Fruit fly (Drosophila melanogaster) whole organism, embryonic: ENCODE measurements around the gene CG8419.

Experiments
- Atf6 ChIP-seq: fragments of 200-800 bp; sonication (Bioruptor generic); IDR thresholded peaks from 2 replicates; pipeline ENCODE4 v1.3.6; 2022; ENCODE audit warnings: missing biosample characterization, missing genetic modification characterization
- B-H1 ChIP-seq: fragments of 200-800 bp; sonication (Bioruptor generic); IDR thresholded peaks from 3 replicates; pipeline ENCODE4 v1.3.6; 2022; ENCODE audit warnings: missing biosample characterization, missing genetic modification characterization
- Bdp1 ChIP-seq: fragments of 200-800 bp; sonication (Bioruptor generic); optimal IDR thresholded peaks from 3 replicates; lab custom pipeline; 2016; ENCODE audit warnings: missing biosample characterization, missing genetic modification characterization
- BtbVII ChIP-seq: fragments of 200-800 bp; sonication (Bioruptor generic); optimal IDR thresholded peaks from 3 replicates; lab custom pipeline; 2017; ENCODE audit warnings: missing biosample characterization, mild to moderate bottlenecking, missing genetic modification characterization
- CG10274 ChIP-seq: fragments of 200-800 bp; sonication (Bioruptor generic); optimal IDR thresholded peaks from 3 replicates; lab custom pipeline; 2017; ENCODE audit warnings: missing biosample characterization, mild to moderate bottlenecking, missing genetic modification characterization
- CG10543 ChIP-seq: fragments of 200-800 bp; sonication (Bioruptor generic); optimal IDR thresholded peaks from 3 replicates; lab custom pipeline; 2017; ENCODE audit warnings: missing biosample characterization, mild to moderate bottlenecking, missing genetic modification characterization, moderate library complexity
- CG14050 ChIP-seq: fragments of 200-800 bp; sonication (Bioruptor generic); IDR thresholded peaks from 3 replicates; pipeline ENCODE4 v1.3.6; 2022; ENCODE audit warnings: missing biosample characterization, missing genetic modification characterization
- CG14667 ChIP-seq: fragments of 200-800 bp; sonication (Bioruptor generic); IDR thresholded peaks from 2 replicates; pipeline ENCODE4 v1.3.6; 2022; ENCODE audit warnings: missing biosample characterization, missing genetic modification characterization
- CG15479 ChIP-seq: fragments of 200-800 bp; sonication (Bioruptor generic); optimal IDR thresholded peaks from 3 replicates; lab custom pipeline; 2019; ENCODE audit warnings: missing biosample characterization, mild to moderate bottlenecking, missing genetic modification characterization, moderate library complexity
- CG17328 ChIP-seq: fragments of 200-800 bp; sonication (Bioruptor generic); IDR thresholded peaks from 2 replicates; pipeline ENCODE4 v1.3.6; 2022; ENCODE audit warnings: missing biosample characterization, missing genetic modification characterization
- CG1792 ChIP-seq: fragments of 200-800 bp; sonication (Bioruptor generic); optimal IDR thresholded peaks from 2 replicates; lab custom pipeline; 2016; ENCODE audit warnings: missing biosample characterization, missing genetic modification characterization
- CG2129 ChIP-seq: fragments of 200-800 bp; sonication (Bioruptor generic); IDR thresholded peaks from 2 replicates; pipeline ENCODE4 v1.3.6; 2022; ENCODE audit warnings: missing biosample characterization, missing genetic modification characterization; ENCODE audit not compliant: partially characterized antibody
- CG31224 ChIP-seq: fragments of 200-800 bp; sonication (Bioruptor generic); IDR thresholded peaks from 2 replicates; pipeline ENCODE4 v1.3.6; 2022; ENCODE audit warnings: missing biosample characterization, missing genetic modification characterization
- CG31388 ChIP-seq: fragments of 200-800 bp; sonication (Bioruptor generic); optimal IDR thresholded peaks from 2 replicates; lab custom pipeline; 2016; ENCODE audit warnings: missing biosample characterization, missing genetic modification characterization
- CG32532 ChIP-seq: fragments of 200-800 bp; sonication (Bioruptor generic); IDR thresholded peaks from 2 replicates; pipeline ENCODE4 v1.3.6; 2022; ENCODE audit warnings: missing biosample characterization, missing genetic modification characterization
- CG34224 ChIP-seq: fragments of 200-800 bp; sonication (Bioruptor generic); IDR thresholded peaks from 3 replicates; pipeline ENCODE4 v1.3.6; 2022; ENCODE audit warnings: missing biosample characterization, missing genetic modification characterization; ENCODE audit not compliant: partially characterized antibody
- CG3847 ChIP-seq: fragments of 200-800 bp; sonication (Bioruptor generic); IDR thresholded peaks from 2 replicates; pipeline ENCODE4 v1.3.6; 2022; ENCODE audit warnings: missing biosample characterization, missing genetic modification characterization
- CG4404 ChIP-seq: fragments of 200-800 bp; sonication (Bioruptor generic); IDR thresholded peaks from 2 replicates; pipeline ENCODE4 v1.3.6; 2022; ENCODE audit warnings: missing biosample characterization, missing genetic modification characterization
- CG4820 ChIP-seq: fragments of 200-800 bp; sonication (Bioruptor generic); optimal IDR thresholded peaks from 3 replicates; lab custom pipeline; 2016; ENCODE audit warnings: missing biosample characterization, missing genetic modification characterization
- CG4854 ChIP-seq: fragments of 200-800 bp; sonication (Bioruptor generic); optimal IDR thresholded peaks from 2 replicates; lab custom pipeline; 2016; ENCODE audit warnings: missing biosample characterization, missing genetic modification characterization, inconsistent platforms
- CG6272 ChIP-seq: fragments of 200-800 bp; sonication (Bioruptor generic); IDR thresholded peaks from 2 replicates; pipeline ENCODE4 v1.3.6; 2022; ENCODE audit warnings: missing biosample characterization, missing genetic modification characterization
- CG9609 ChIP-seq: fragments of 200-800 bp; sonication (Bioruptor generic); optimal IDR thresholded peaks from 3 replicates; lab custom pipeline; 2016; ENCODE audit warnings: missing biosample characterization, missing genetic modification characterization
- CoRest ChIP-seq: fragments of 200-800 bp; sonication (Bioruptor generic); optimal IDR thresholded peaks from 3 replicates; lab custom pipeline; 2018; ENCODE audit warnings: missing biosample characterization, mild to moderate bottlenecking, missing genetic modification characterization, moderate library complexity
- D19A ChIP-seq: fragments of 200-800 bp; optimal IDR thresholded peaks from 3 replicates; lab custom pipeline; 2019; ENCODE audit warnings: missing biosample characterization, mild to moderate bottlenecking, missing genetic modification characterization, moderate library complexity
- Dfd ChIP-seq, 2 experiments: fragments of >200 bp; optimal IDR thresholded peaks; 2 replicates each; lab custom pipeline; 2017; ENCODE audit warnings: missing biosample characterization in 2 of 2, missing genetic modification characterization in 2 of 2
- GATAe ChIP-seq: fragments of 200-800 bp; sonication (Bioruptor generic); conservative IDR thresholded peaks from 2 replicates; pipeline ENCODE4 v1.3.6; 2022; ENCODE audit warnings: missing biosample characterization, missing genetic modification characterization
- Hr39 ChIP-seq: fragments of >200 bp; optimal IDR thresholded peaks from 2 replicates; lab custom pipeline; 2017
- Nf-YC ChIP-seq: fragments of 200-800 bp; optimal IDR thresholded peaks from 3 replicates; lab custom pipeline; 2019; ENCODE audit warnings: missing biosample characterization, mild to moderate bottlenecking, missing genetic modification characterization, moderate library complexity
- NfI ChIP-seq: fragments of 200-800 bp; sonication (Bioruptor generic); optimal IDR thresholded peaks from 3 replicates; lab custom pipeline; 2018; ENCODE audit warnings: missing biosample characterization, mild to moderate bottlenecking, missing genetic modification characterization, moderate library complexity
- Oli ChIP-seq: fragments of 200-800 bp; sonication (Bioruptor generic); optimal IDR thresholded peaks from 2 replicates; lab custom pipeline; 2018; ENCODE audit warnings: missing biosample characterization, mild to moderate bottlenecking, missing genetic modification characterization, moderate library complexity
- Optix ChIP-seq: fragments of 200-800 bp; sonication (Bioruptor generic); IDR thresholded peaks from 3 replicates; pipeline ENCODE4 v1.3.6; 2022; ENCODE audit warnings: missing biosample characterization, missing genetic modification characterization
- Spps ChIP-seq: fragments of 200-800 bp; sonication (Bioruptor generic); optimal IDR thresholded peaks from 2 replicates; lab custom pipeline; 2018; ENCODE audit warnings: missing biosample characterization, mild to moderate bottlenecking, missing genetic modification characterization
- TFAM ChIP-seq: fragments of 200-800 bp; sonication (Bioruptor generic); optimal IDR thresholded peaks from 2 replicates; lab custom pipeline; 2017; ENCODE audit warnings: missing biosample characterization, missing genetic modification characterization, inconsistent platforms
- ash1 ChIP-seq: fragments of 200-800 bp; sonication (Bioruptor generic); optimal IDR thresholded peaks from 2 replicates; lab custom pipeline; 2018; ENCODE audit warnings: missing biosample characterization, mild to moderate bottlenecking, missing genetic modification characterization
- chif ChIP-seq, 2 experiments: fragments of 200-800 bp; sonication (Bioruptor generic); optimal IDR thresholded peaks; 3 replicates each; lab custom pipeline; 2016; ENCODE audit warnings: missing biosample characterization in 2 of 2, missing genetic modification characterization in 2 of 2
- chinmo ChIP-seq: fragments of 200-800 bp; sonication (Bioruptor generic); IDR thresholded peaks from 4 replicates; pipeline ENCODE4 v1.3.6; 2022; ENCODE audit warnings: missing biosample characterization, missing genetic modification characterization; ENCODE audit not compliant: partially characterized antibody
- corto ChIP-seq: fragments of 200-800 bp; sonication (Bioruptor generic); optimal IDR thresholded peaks from 2 replicates; lab custom pipeline; 2016; ENCODE audit warnings: missing biosample characterization, mild to moderate bottlenecking, missing genetic modification characterization, moderate library complexity
- dimm ChIP-seq: fragments of 200-800 bp; sonication (Bioruptor generic); IDR thresholded peaks from 2 replicates; pipeline ENCODE4 v1.3.6; 2022; ENCODE audit warnings: missing biosample characterization, missing genetic modification characterization
- dysf ChIP-seq: fragments of 200-800 bp; sonication (Bioruptor generic); IDR thresholded peaks from 3 replicates; pipeline ENCODE4 v1.3.6; 2022; ENCODE audit warnings: missing biosample characterization, missing genetic modification characterization
- ewg ChIP-seq: fragments of 200-800 bp; sonication (Bioruptor generic); optimal IDR thresholded peaks from 3 replicates; lab custom pipeline; 2017; ENCODE audit warnings: mild to moderate bottlenecking, missing biosample characterization, missing genetic modification reagents, missing genetic modification characterization
- fd64A ChIP-seq: fragments of 200-800 bp; sonication (Bioruptor generic); optimal IDR thresholded peaks from 3 replicates; lab custom pipeline; 2018; ENCODE audit warnings: missing biosample characterization, mild to moderate bottlenecking, missing genetic modification characterization
- ftz-f1 ChIP-seq: fragments of 200-800 bp; sonication (Bioruptor generic); optimal IDR thresholded peaks from 2 replicates; lab custom pipeline; 2016; ENCODE audit warnings: missing biosample characterization, missing genetic modification characterization
- gcm ChIP-seq: fragments of 200-800 bp; sonication (Bioruptor generic); optimal IDR thresholded peaks from 2 replicates; lab custom pipeline; 2019; ENCODE audit warnings: missing biosample characterization, mild to moderate bottlenecking, missing genetic modification characterization, moderate library complexity
- gsb ChIP-seq: fragments of 200-800 bp; sonication (Bioruptor generic); IDR thresholded peaks from 2 replicates; pipeline ENCODE4 v1.3.6; 2022; ENCODE audit warnings: missing biosample characterization, missing genetic modification characterization
- lmd ChIP-seq: fragments of 200-800 bp; sonication (Bioruptor generic); IDR thresholded peaks from 2 replicates; pipeline ENCODE4 v1.3.6; 2022; ENCODE audit warnings: missing biosample characterization, missing genetic modification characterization
- maf-S ChIP-seq: fragments of 200-800 bp; sonication (Bioruptor generic); optimal IDR thresholded peaks from 2 replicates; lab custom pipeline; 2016; ENCODE audit warnings: missing biosample characterization, missing genetic modification characterization
- nau ChIP-seq: fragments of 200-800 bp; sonication (Bioruptor generic); optimal IDR thresholded peaks from 3 replicates; lab custom pipeline; 2017; ENCODE audit warnings: missing biosample characterization, mild to moderate bottlenecking, missing genetic modification characterization, missing genetic modification reagents
- pho ChIP-seq: fragments of 200-800 bp; sonication (Bioruptor generic); optimal IDR thresholded peaks from 2 replicates; lab custom pipeline; 2016; ENCODE audit warnings: missing biosample characterization, missing genetic modification characterization
- rib ChIP-seq: fragments of 200-800 bp; sonication (Bioruptor generic); IDR thresholded peaks from 2 replicates; pipeline ENCODE4 v1.3.6; 2022; ENCODE audit warnings: missing biosample characterization, missing genetic modification characterization
- sr ChIP-seq: fragments of 200-800 bp; sonication (Bioruptor generic); IDR thresholded peaks from 3 replicates; pipeline ENCODE4 v1.3.6; 2022; ENCODE audit warnings: missing biosample characterization, missing genetic modification characterization
- tup ChIP-seq: fragments of 200-800 bp; sonication (Bioruptor generic); optimal IDR thresholded peaks from 2 replicates; lab custom pipeline; 2016; ENCODE audit warnings: missing biosample characterization, mild to moderate bottlenecking, missing genetic modification characterization, moderate library complexity
- zfh1 ChIP-seq: fragments of 200-800 bp; sonication (Bioruptor generic); IDR thresholded peaks from 3 replicates; pipeline ENCODE4 v1.3.6; 2022; ENCODE audit warnings: missing biosample characterization, missing genetic modification characterization

CG8419 gene

DNA sequence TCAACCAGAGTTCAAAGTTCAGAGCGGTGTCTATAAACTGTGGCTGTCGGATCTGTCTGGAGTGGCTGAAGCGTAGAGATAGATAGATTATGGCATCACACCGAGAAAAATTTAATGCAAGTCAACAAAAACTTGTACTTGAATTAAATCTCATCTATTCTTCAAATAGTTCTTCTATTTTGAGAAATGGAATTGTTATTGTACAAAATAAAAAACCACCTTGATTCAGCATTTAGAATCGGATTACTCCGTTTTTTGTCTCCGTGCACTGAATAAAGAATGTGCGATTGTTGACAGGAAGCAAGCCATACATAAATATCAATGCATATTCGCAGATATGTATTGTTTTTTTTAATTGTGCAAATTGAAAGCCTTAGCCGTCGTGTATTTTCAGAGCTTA is 23.7 kb downstream of the CG8419 start (continued):
- peak; percentile 62; the same call in 1 of the 2 replicates for TF ChIP-seq CG17328
- TF ChIP-seq pho (GFP tag; lab: Kevin White, UChicago) = no peak
- no peak for TF ChIP-seq BtbVII (GFP tag; lab: Kevin White, UChicago)
- no peak for TF ChIP-seq CG4854 (GFP tag; lab: Kevin White, UChicago)
- no peak for TF ChIP-seq CG4820 (GFP tag; lab: Kevin White, UChicago)
- TF ChIP-seq maf-S (GFP tag; lab: Kevin White, UChicago) = no peak
- TF ChIP-seq gcm (GFP tag; lab: Kevin White, UChicago) = no peak
- no peak for TF ChIP-seq nau
- no peak for TF ChIP-seq Nf-YC (tag; lab: Kevin White, UChicago)
- TF ChIP-seq chinmo = no peak
- no peak for TF ChIP-seq D19A (tag; lab: Kevin White, UChicago)
- TF ChIP-seq zfh1 (GFP tag; lab: Robert Waterston, UW) = peak; percentile 57; the same call in 2 of the 3 replicates
- peak; percentile 60; the same call in 1 of the 2 replicates for TF ChIP-seq Atf6 (GFP tag; lab: Robert Waterston, UW)
- no peak for TF ChIP-seq fd64A (GFP tag; lab: Kevin White, UChicago)
- TF ChIP-seq CG15479 = no peak
- no peak for TF ChIP-seq Optix
- TF ChIP-seq chif (GFP tag; optimal IDR thresholded peaks at IDR 0.05; lab: Kevin White, UChicago) = peak in 1 of 2 experiments; percentile 24
- peak; percentile 46 for TF ChIP-seq CG3847 (GFP tag; lab: Robert Waterston, UW)
- peak; percentile 46; the same call in 1 of the 2 replicates for TF ChIP-seq CG32532
- TF ChIP-seq ftz-f1 (GFP tag; lab: Kevin White, UChicago) = no peak
- no peak for TF ChIP-seq Hr39 (lab: Kevin White, UChicago)
- no peak for TF ChIP-seq GATAe (GFP tag; lab: Robert Waterston, UW)
- peak; percentile 46; the same call in 1 of the 3 replicates for TF ChIP-seq dysf
- no peak for TF ChIP-seq dimm (GFP tag; lab: Robert Waterston, UW)
- TF ChIP-seq ash1 = no peak
- TF ChIP-seq rib = no peak
- TF ChIP-seq gsb (GFP tag; lab: Robert Waterston, UW) = no peak
- TF ChIP-seq CoRest = peak; percentile 17
- no peak for TF ChIP-seq CG10274 (GFP tag; lab: Kevin White, UChicago)
- no peak for TF ChIP-seq Dfd (GFP tag; optimal IDR thresholded peaks at IDR 0.05; lab: Kevin White, UChicago)
- TF ChIP-seq Bdp1 (GFP tag; lab: Kevin White, UChicago) = no peak
- TF ChIP-seq CG31388 = no peak
- TF ChIP-seq Oli (tag; lab: Kevin White, UChicago) = peak; percentile 31
- TF ChIP-seq sr (GFP tag; lab: Robert Waterston, UW) = no peak
- TF ChIP-seq Spps (tag; lab: Kevin White, UChicago) = no peak
- TF ChIP-seq CG6272 (GFP tag; lab: Robert Waterston, UW) = no peak
- TF ChIP-seq CG14667 (GFP tag; lab: Robert Waterston, UW) = no peak
- no peak for TF ChIP-seq NfI (GFP tag; lab: Kevin White, UChicago)
- no peak for TF ChIP-seq CG34224 (GFP tag; lab: Robert Waterston, UW)
- TF ChIP-seq B-H1 (GFP tag; lab: Robert Waterston, UW) = peak; percentile 26; the same call in 2 of the 3 replicates
- TF ChIP-seq CG1792 (GFP tag; lab: Kevin White, UChicago) = no peak
- no peak for TF ChIP-seq TFAM (GFP tag; lab: Kevin White, UChicago)
- TF ChIP-seq CG9609 (GFP tag; lab: Kevin White, UChicago) = peak; percentile 6
- TF ChIP-seq tup (GFP tag; lab: Kevin White, UChicago) = no peak
- TF ChIP-seq CG31224 = no peak
- no peak for TF ChIP-seq ewg (GFP tag; lab: Kevin White, UChicago)
- TF ChIP-seq CG14050 = no peak; the same call in 2 of the 3 replicates
- 0 out of 2 replicates have a peak, but pooled peaks have one; percentile 25 for TF ChIP-seq CG4404 (GFP tag; lab: Robert Waterston, UW)
- TF ChIP-seq CG2129 (GFP tag; lab: Robert Waterston, UW) = no peak
- TF ChIP-seq lmd (GFP tag; lab: Robert Waterston, UW) = peak; percentile 52; the same call in 1 of the 2 replicates
- peak; percentile 40 for TF ChIP-seq corto
- no peak for TF ChIP-seq CG10543 (GFP tag; lab: Kevin White, UChicago)
